Worm (Caenorhabditis elegans): ENCODE data around the gene ttr-17.

The ttr-17 gene

DNA sequence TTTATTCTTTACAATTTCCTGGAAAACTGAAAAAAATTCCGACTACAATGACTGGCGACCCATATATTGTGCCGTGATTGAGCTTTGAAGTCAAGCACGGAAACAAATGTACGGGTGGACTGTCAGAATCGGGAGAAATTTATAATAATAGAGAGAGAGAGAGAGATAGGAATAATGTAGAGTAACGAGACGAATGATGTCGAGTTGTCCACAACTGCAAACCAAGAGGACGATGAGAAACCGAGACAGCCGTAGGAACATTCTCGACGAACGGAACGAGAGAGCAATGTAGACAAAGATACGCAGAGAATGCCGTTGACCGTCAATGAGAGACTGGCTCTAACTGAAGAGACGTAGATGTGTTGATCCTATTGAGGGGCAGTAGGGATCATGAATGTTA is 39.3 kb downstream of the ttr-17 start:
- TF ChIP-seq sea-1 (GFP tag; conservative IDR thresholded peaks at IDR 0.05) (no peak), F13C5.2 (tag; optimal IDR thresholded peaks at IDR 0.05) (no peak), hnd-1 (tag; optimal IDR thresholded peaks at IDR 0.05) (no peak), pes-1 (GFP tag; IDR thresholded peaks at IDR 0.05) (0 out of 2 replicates have a peak, but pooled peaks have one; percentile 42), ets-7 (tag; optimal IDR thresholded peaks at IDR 0.05) (peak; percentile 13), aly-1 (tag; optimal IDR thresholded peaks at IDR 0.05) (no peak), tbx-37 (GFP tag; conservative IDR thresholded peaks at IDR 0.05) (no peak), hmbx-1 (tag; optimal IDR thresholded peaks at IDR 0.05) (no peak), hmg-4 (GFP tag; optimal IDR thresholded peaks at IDR 0.05) (peak; percentile 48), ama-1 (optimal IDR thresholded peaks at IDR 0.05) (peak; percentile 88), B0310.2 (tag; optimal IDR thresholded peaks at IDR 0.05) (no peak), scrt-1 (GFP tag; IDR thresholded peaks at IDR 0.05) (no peak), tbx-11 (GFP tag; IDR thresholded peaks at IDR 0.05) (no peak), tra-4 (tag; optimal IDR thresholded peaks at IDR 0.05) (peak; percentile 7), flt-1 (GFP tag; IDR thresholded peaks at IDR 0.05) (peak; percentile 20; the same call in 1 of the 2 replicates), ceh-13 (GFP tag; optimal IDR thresholded peaks at IDR 0.05) (no peak), ceh-36 (tag; optimal IDR thresholded peaks at IDR 0.05) (peak; percentile 25)

DNA sequence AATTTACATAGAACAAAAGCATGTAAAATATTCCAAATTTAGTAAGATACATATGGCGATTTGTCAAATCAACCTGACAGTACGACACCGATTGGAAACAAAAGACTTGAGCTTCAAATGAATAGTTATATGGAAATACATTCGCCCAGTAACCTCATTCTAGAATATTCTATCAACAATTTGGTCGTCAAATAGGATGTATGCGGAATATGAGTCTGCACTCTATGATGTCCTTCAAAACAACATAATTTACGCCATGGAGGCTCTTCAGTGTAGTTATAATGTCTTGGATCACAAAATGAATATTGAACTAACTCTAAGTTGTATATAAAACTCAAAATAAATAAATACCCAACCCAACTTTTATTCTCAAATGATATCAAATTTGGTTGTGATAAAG is 40.2 kb downstream of the ttr-17 start:
- TF ChIP-seq ceh-36 (tag; optimal IDR thresholded peaks at IDR 0.05) (no peak), tra-4 (tag; optimal IDR thresholded peaks at IDR 0.05) (no peak), pes-1 (GFP tag; IDR thresholded peaks at IDR 0.05) (no peak), F13C5.2 (tag; optimal IDR thresholded peaks at IDR 0.05) (no peak), B0310.2 (tag; optimal IDR thresholded peaks at IDR 0.05) (no peak), flt-1 (GFP tag; IDR thresholded peaks at IDR 0.05) (no peak), tbx-11 (GFP tag; IDR thresholded peaks at IDR 0.05) (no peak), tbx-37 (GFP tag; conservative IDR thresholded peaks at IDR 0.05) (0 out of 2 replicates have a peak, but pooled peaks have one; percentile 10), ets-7 (tag; optimal IDR thresholded peaks at IDR 0.05) (no peak)

DNA sequence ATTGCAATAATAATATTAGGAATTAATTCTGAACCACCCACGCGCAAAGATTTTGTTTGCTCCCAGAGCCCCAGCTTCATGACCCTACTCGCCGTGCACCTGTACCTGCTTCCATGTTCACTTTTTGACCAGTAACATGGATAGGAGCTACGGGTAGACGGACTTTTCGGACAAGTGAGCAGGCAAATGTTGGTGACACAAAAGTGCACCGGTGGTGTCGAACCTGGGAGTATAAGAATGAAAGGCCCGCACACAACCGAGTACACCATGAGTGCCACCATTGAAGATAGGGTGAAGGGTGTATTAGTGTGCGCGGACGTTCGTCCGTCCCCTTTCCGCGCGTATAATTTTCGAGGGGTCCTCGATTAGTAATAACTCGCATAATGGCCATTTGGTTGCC is 40.9 kb downstream of the ttr-17 start:
- TF ChIP-seq hmbx-1 (tag; optimal IDR thresholded peaks at IDR 0.05) = peak; percentile 93
- TF ChIP-seq ets-7 (tag; optimal IDR thresholded peaks at IDR 0.05) = peak; percentile 96
- TF ChIP-seq aly-1 (tag; optimal IDR thresholded peaks at IDR 0.05) = peak; percentile 100
- TF ChIP-seq ceh-36 (tag; optimal IDR thresholded peaks at IDR 0.05) = peak; percentile 98
- peak; percentile 100 for TF ChIP-seq hmg-4 (GFP tag; optimal IDR thresholded peaks at IDR 0.05)
- TF ChIP-seq flt-1 (GFP tag; IDR thresholded peaks at IDR 0.05) = peak; percentile 100
- TF ChIP-seq tbx-37 (GFP tag; conservative IDR thresholded peaks at IDR 0.05) = peak; percentile 99
- TF ChIP-seq ceh-13 (GFP tag; optimal IDR thresholded peaks at IDR 0.05) = peak; percentile 98
- peak; percentile 96 for TF ChIP-seq hnd-1 (tag; optimal IDR thresholded peaks at IDR 0.05)
- peak; percentile 99 for TF ChIP-seq scrt-1 (GFP tag; IDR thresholded peaks at IDR 0.05)
- peak; percentile 92 for TF ChIP-seq ama-1 (optimal IDR thresholded peaks at IDR 0.05)
- peak; percentile 99 for TF ChIP-seq tra-4 (tag; optimal IDR thresholded peaks at IDR 0.05)
- peak; percentile 99 for TF ChIP-seq pes-1 (GFP tag; IDR thresholded peaks at IDR 0.05)
- TF ChIP-seq tbx-11 (GFP tag; IDR thresholded peaks at IDR 0.05) = peak; percentile 99
- TF ChIP-seq sea-1 (GFP tag; conservative IDR thresholded peaks at IDR 0.05) = peak; percentile 99
- peak; percentile 99 for TF ChIP-seq B0310.2 (tag; optimal IDR thresholded peaks at IDR 0.05)
- peak; percentile 99 for TF ChIP-seq F13C5.2 (tag; optimal IDR thresholded peaks at IDR 0.05)

DNA sequence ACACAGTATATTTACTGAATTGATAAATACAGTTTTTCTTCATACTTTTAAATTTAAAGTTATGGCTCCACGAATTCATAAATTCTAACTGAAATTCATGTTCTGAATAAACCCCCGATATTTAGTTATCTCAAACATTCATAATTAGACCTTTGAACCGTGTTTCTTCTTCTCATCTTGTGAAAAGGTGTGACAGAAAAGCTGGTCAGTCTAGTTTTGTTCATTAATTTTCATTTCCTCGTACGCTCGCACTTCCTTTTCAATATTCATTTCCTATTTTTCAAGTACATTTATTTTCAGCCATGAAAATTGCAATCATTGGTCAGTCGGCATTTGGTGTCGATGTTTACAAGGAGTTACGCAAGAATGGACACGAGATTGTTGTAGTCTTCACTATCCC is 44.5 kb downstream of the ttr-17 start, which contains the start of gene alh-3:
Gene alh-3 (plus strand): TSS at position 301 of the 400 bp plus-strand sequence.
- no peak for TF ChIP-seq ets-7 (tag; optimal IDR thresholded peaks at IDR 0.05)
- no peak for TF ChIP-seq scrt-1 (GFP tag; IDR thresholded peaks at IDR 0.05)
- no peak for TF ChIP-seq ceh-13 (GFP tag; optimal IDR thresholded peaks at IDR 0.05)
- TF ChIP-seq sea-1 (GFP tag; conservative IDR thresholded peaks at IDR 0.05) = no peak
- no peak for TF ChIP-seq tbx-11 (GFP tag; IDR thresholded peaks at IDR 0.05)

DNA sequence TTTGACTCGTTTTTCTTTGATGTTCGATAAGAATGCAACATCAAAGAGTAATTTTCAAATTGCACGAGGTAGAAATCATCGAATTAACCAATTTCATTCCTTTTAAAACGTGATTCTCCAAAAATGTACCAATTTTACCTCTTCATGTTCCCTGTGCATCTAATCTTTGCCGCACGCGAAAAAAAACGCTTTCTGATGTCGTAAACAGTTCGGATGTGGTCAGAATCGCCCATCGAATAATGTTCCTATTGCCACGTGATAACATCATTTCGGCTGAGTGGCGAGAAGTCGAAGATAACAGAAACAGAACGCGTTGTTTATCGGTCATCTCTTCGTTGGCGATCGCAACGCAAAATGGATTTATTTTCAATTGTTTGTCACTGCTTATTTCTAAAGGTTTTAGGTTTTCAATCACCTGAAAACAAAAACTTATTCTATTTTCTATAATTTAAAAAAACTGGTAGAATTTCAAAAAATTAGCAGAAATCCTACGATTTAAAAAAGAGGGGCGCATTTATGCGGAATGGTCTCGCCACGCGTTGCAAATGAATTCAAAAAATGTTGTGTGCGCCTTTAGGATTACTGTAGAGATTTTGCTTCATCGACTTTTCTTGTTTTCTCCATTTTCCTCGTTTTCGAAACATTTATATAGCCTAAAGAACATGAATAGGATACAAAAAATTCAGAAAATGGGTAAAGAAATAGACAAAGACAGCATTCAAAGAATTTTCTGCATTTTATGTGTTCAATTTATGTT is 45.1 kb downstream of the ttr-17 start, which contains the start of gene mogs-1:
Gene mogs-1 (minus strand): TSS at position 417 of the 757 bp plus-strand sequence.
- TF ChIP-seq ets-7 (tag; optimal IDR thresholded peaks at IDR 0.05) = no peak
- TF ChIP-seq tbx-11 (GFP tag; IDR thresholded peaks at IDR 0.05) = no peak
- no peak for TF ChIP-seq ceh-36 (tag; optimal IDR thresholded peaks at IDR 0.05)
- no peak for TF ChIP-seq tbx-37 (GFP tag; conservative IDR thresholded peaks at IDR 0.05)
- TF ChIP-seq tra-4 (tag; optimal IDR thresholded peaks at IDR 0.05) = no peak
- no peak for TF ChIP-seq hmbx-1 (tag; optimal IDR thresholded peaks at IDR 0.05)
- no peak for TF ChIP-seq sea-1 (GFP tag; conservative IDR thresholded peaks at IDR 0.05)
- no peak for TF ChIP-seq pes-1 (GFP tag; IDR thresholded peaks at IDR 0.05)
- no peak for TF ChIP-seq hmg-4 (GFP tag; optimal IDR thresholded peaks at IDR 0.05)
- no peak for TF ChIP-seq F13C5.2 (tag; optimal IDR thresholded peaks at IDR 0.05)
- TF ChIP-seq scrt-1 (GFP tag; IDR thresholded peaks at IDR 0.05) = no peak
- TF ChIP-seq ceh-13 (GFP tag; optimal IDR thresholded peaks at IDR 0.05) = no peak
- no peak for TF ChIP-seq hnd-1 (tag; optimal IDR thresholded peaks at IDR 0.05)
- TF ChIP-seq B0310.2 (tag; optimal IDR thresholded peaks at IDR 0.05) = no peak
- no peak for TF ChIP-seq ama-1 (optimal IDR thresholded peaks at IDR 0.05)
- TF ChIP-seq flt-1 (GFP tag; IDR thresholded peaks at IDR 0.05) = no peak

DNA sequence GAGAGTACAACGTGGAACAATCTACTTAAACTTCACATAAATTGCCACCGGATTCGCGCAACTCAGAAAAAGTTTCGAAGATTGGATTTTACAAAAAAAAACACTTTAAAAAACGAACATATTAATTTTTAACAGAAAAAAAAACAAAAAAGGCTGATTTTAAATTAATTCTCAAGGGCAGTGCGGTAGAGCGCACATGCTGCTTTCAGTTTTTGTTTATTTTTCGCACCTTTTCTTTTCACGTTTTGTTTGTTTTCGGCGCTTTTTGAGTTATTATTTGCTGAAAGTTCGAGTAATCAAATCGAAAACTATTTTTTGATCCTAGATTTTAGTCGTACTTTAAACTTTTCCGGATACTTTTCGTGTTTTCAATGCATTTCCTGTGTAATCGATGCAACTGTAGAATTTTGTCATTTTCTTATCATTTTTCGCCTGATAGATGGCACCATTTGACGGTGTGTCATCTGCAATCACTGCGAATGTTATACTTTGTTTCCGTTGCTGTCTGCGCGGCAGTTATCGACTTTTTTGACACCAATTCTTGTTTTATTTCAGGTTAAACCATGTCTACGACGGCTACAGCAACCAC is 46.8 kb downstream of the ttr-17 start, which contains the start of gene F13H10.8:
Gene F13H10.8 (plus strand): TSS at position 556 of the 589 bp plus-strand sequence.
- no peak for TF ChIP-seq hnd-1 (tag; optimal IDR thresholded peaks at IDR 0.05)
- peak; percentile 12 for TF ChIP-seq F13C5.2 (tag; optimal IDR thresholded peaks at IDR 0.05)
